Fruit fly (Drosophila melanogaster): ENCODE results near the gene BBS5.
A peak's percentile ranks its signal among the peaks of the same experiment; 100 is the strongest.

Gene BBS5

dm6 chr3R:4806318-4806757 is 9.8 kb upstream of the BBS5 start (continued):
- TF ChIP-seq BtbVII (GFP tag; optimal IDR thresholded peaks at IDR 0.05) (peak; percentile 86), CG15269 (tag; optimal IDR thresholded peaks at IDR 0.05) (peak; percentile 42), salm (tag; optimal IDR thresholded peaks at IDR 0.05) (peak; percentile 65), gcm (GFP tag; optimal IDR thresholded peaks at IDR 0.05) (peak; percentile 70), CG12155 (GFP tag; optimal IDR thresholded peaks at IDR 0.05) (peak; percentile 1), CG13894 (tag; optimal IDR thresholded peaks at IDR 0.05) (no peak), mirr (GFP tag; optimal IDR thresholded peaks at IDR 0.05) (peak; percentile 86), Chrac-16 (GFP tag; optimal IDR thresholded peaks at IDR 0.05) (no peak), CG12104 (GFP tag; optimal IDR thresholded peaks at IDR 0.05) (peak; percentile 47), Xbp1 (GFP tag; optimal IDR thresholded peaks at IDR 0.05) (peak; percentile 6), ATbp (GFP tag; optimal IDR thresholded peaks at IDR 0.05) (peak; percentile 90), CG12219 (GFP tag; optimal IDR thresholded peaks at IDR 0.05) (peak; percentile 55), CG6683 (GFP tag; optimal IDR thresholded peaks at IDR 0.05) (peak; percentile 59), CG9727 (GFP tag; optimal IDR thresholded peaks at IDR 0.05) (peak; percentile 69), CG3163 (GFP tag; optimal IDR thresholded peaks at IDR 0.05) (peak; percentile 63), abd-A (tag; optimal IDR thresholded peaks at IDR 0.05) (peak; percentile 46), CG17612 (GFP tag; IDR thresholded peaks at IDR 0.05) (no peak), otp (GFP tag; IDR thresholded peaks at IDR 0.05) (peak; percentile 80), CG6765 (GFP tag; optimal IDR thresholded peaks at IDR 0.05) (peak; percentile 86), NC2α (GFP tag; optimal IDR thresholded peaks at IDR 0.05) (peak; percentile 43), CG15011 (GFP tag; optimal IDR thresholded peaks at IDR 0.05) (peak; percentile 65), ewg (GFP tag; optimal IDR thresholded peaks at IDR 0.05) (peak; percentile 42), Lpt (GFP tag; optimal IDR thresholded peaks at IDR 0.05) (no peak), CG31441 (GFP tag; IDR thresholded peaks at IDR 0.05) (peak; percentile 70), tx (GFP tag; optimal IDR thresholded peaks at IDR 0.05) (no peak), sim (GFP tag; IDR thresholded peaks at IDR 0.05) (peak; percentile 68; the same call in 1 of the 2 replicates), schlank (tag; optimal IDR thresholded peaks at IDR 0.05) (no peak), Sin3A (optimal IDR thresholded peaks at IDR 0.05) (no peak), CG13287 (GFP tag; IDR thresholded peaks at IDR 0.05; ENCODE audit: partially characterized antibody) (peak; percentile 42; the same call in 1 of the 2 replicates), eve (GFP tag; optimal IDR thresholded peaks at IDR 0.05) (no peak), CG4282 (GFP tag; optimal IDR thresholded peaks at IDR 0.05) (peak; percentile 77), CG4707 (GFP tag; optimal IDR thresholded peaks at IDR 0.05) (peak; percentile 77), HmgZ (tag; optimal IDR thresholded peaks at IDR 0.05) (peak; percentile 42), seq (GFP tag; IDR thresholded peaks at IDR 0.05) (peak; percentile 85), Spps (tag; optimal IDR thresholded peaks at IDR 0.05) (peak; percentile 5), Lim3 (GFP tag; IDR thresholded peaks at IDR 0.05) (no peak), ase (GFP tag; IDR thresholded peaks at IDR 0.05) (peak; percentile 14; the same call in 1 of the 3 replicates), gce (GFP tag; IDR thresholded peaks at IDR 0.05) (no peak), unc-4 (GFP tag; IDR thresholded peaks at IDR 0.05; ENCODE audit: partially characterized antibody) (peak; percentile 16; the same call in 1 of the 2 replicates), Trl (optimal IDR thresholded peaks at IDR 0.05) (peak; percentile 89 to 98), Trl (GFP tag; optimal IDR thresholded peaks at IDR 0.05) (peak; percentile 73), CG7372 (GFP tag; IDR thresholded peaks at IDR 0.05) (no peak), CG9609 (GFP tag; optimal IDR thresholded peaks at IDR 0.05) (peak; percentile 32), Max (GFP tag; optimal IDR thresholded peaks at IDR 0.05) (peak; percentile 64), CG8281 (tag; optimal IDR thresholded peaks at IDR 0.05) (peak; percentile 3), sisA (GFP tag; IDR thresholded peaks at IDR 0.05) (no peak), CG34224 (GFP tag; IDR thresholded peaks at IDR 0.05; ENCODE audit: partially characterized antibody) (peak; percentile 32; the same call in 1 of the 3 replicates), Asciz (GFP tag; optimal IDR thresholded peaks at IDR 0.05) (peak; percentile 82), Camta (GFP tag; optimal IDR thresholded peaks at IDR 0.05) (peak; percentile 72), CG13775 (GFP tag; optimal IDR thresholded peaks at IDR 0.05) (no peak), nom (GFP tag; optimal IDR thresholded peaks at IDR 0.05) (peak; percentile 63)
